Fruit fly (Drosophila melanogaster): ENCODE results near the gene CG33178.
A peak's percentile ranks its signal among the peaks of the same experiment; 100 is the strongest.

Gene CG33178

DNA sequence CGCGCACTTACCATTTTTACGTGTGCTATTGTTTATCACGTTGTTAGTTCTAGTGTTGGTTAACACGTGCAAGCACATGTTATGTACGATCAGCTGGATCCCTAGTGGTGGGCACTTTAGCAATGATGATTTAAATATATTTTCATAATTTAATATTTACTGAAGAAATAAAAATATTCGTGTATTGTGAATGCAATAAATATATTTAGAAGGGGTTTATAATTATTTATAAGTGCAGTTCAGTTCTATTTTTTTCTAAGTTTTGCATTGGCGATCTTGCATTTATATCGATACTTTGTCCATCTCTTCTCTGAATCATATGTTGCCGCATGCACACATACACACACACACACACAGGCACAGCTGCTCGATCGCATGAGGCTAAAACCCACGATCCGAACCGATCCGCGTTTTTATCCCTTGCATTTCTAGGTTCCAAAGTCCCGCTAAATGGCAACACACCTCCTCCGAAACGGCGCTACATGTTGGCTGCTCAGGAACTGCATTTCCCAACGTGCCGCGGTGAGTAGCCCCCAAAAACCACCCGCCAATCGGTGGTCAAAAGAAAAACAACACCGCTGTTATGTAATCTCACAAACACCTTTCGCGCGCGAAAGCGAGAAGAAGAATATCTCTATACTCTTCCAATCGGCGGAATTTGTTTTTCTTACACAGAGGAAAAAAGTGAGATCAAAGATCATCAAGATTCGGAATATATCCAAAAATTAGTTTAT lies 3.3 kb downstream of the CG33178 start, which contains the start of the genes CG15027 and Dbct (continued):
- TF ChIP-seq gcm (GFP tag; optimal IDR thresholded peaks at IDR 0.05) (peak; percentile 41), CG14050 (GFP tag; IDR thresholded peaks at IDR 0.05) (peak; percentile 22; the same call in 1 of the 3 replicates), lilli (GFP tag; optimal IDR thresholded peaks at IDR 0.05) (peak; percentile 60), Xrp1 (GFP tag; IDR thresholded peaks at IDR 0.05) (peak; percentile 83), tx (GFP tag; optimal IDR thresholded peaks at IDR 0.05) (no peak), CG13424 (tag; optimal IDR thresholded peaks at IDR 0.05) (peak; percentile 83), CG32767 (GFP tag; IDR thresholded peaks at IDR 0.05) (peak; percentile 68; the same call in 1 of the 2 replicates), odd (GFP tag; optimal IDR thresholded peaks at IDR 0.05) (no peak), NFAT (GFP tag; IDR thresholded peaks at IDR 0.05) (peak; percentile 22; the same call in 1 of the 2 replicates), hb (GFP tag; IDR thresholded peaks at IDR 0.05; ENCODE audit: partially characterized antibody) (0 out of 3 replicates have a peak, but pooled peaks have one; percentile 63), zen (tag; optimal IDR thresholded peaks at IDR 0.05) (peak; percentile 57), GATAe (GFP tag; conservative IDR thresholded peaks at IDR 0.05) (no peak), CG32532 (GFP tag; IDR thresholded peaks at IDR 0.05) (peak; percentile 71), CG8944 (GFP tag; optimal IDR thresholded peaks at IDR 0.05) (no peak), CG3847 (GFP tag; IDR thresholded peaks at IDR 0.05) (peak; percentile 71), CG31365 (tag; optimal IDR thresholded peaks at IDR 0.05) (no peak), gro (GFP tag; optimal IDR thresholded peaks at IDR 0.05) (no peak), CG11085 (GFP tag; IDR thresholded peaks at IDR 0.05) (peak; percentile 60; the same call in 1 of the 2 replicates), CG34422 (GFP tag; IDR thresholded peaks at IDR 0.05) (peak; percentile 58), fd64A (GFP tag; optimal IDR thresholded peaks at IDR 0.05) (no peak), CG7556 (GFP tag; optimal IDR thresholded peaks at IDR 0.05) (peak; percentile 43), exex (tag; optimal IDR thresholded peaks at IDR 0.05) (peak; percentile 42), zfh1 (GFP tag; IDR thresholded peaks at IDR 0.05) (peak; percentile 73), CG6765 (GFP tag; optimal IDR thresholded peaks at IDR 0.05) (peak; percentile 27), YL-1 (GFP tag; optimal IDR thresholded peaks at IDR 0.05) (peak; percentile 88), fd3F (GFP tag; optimal IDR thresholded peaks at IDR 0.05) (peak; percentile 55), Kr (GFP tag; optimal IDR thresholded peaks at IDR 0.05) (no peak), CG10959 (GFP tag; IDR thresholded peaks at IDR 0.05) (0 out of 2 replicates have a peak, but pooled peaks have one; percentile 25), stc (GFP tag; IDR thresholded peaks at IDR 0.05) (peak; percentile 46), gem (tag; optimal IDR thresholded peaks at IDR 0.05) (peak; percentile 82), CG4328 (GFP tag; optimal IDR thresholded peaks at IDR 0.05) (peak; percentile 70), HLHmδ (GFP tag; optimal IDR thresholded peaks at IDR 0.05) (no peak), Mes4 (GFP tag; optimal IDR thresholded peaks at IDR 0.05) (no peak), CG11504 (tag; optimal IDR thresholded peaks at IDR 0.05) (peak; percentile 70), CG7745 (tag; optimal IDR thresholded peaks at IDR 0.05) (no peak), fru (optimal IDR thresholded peaks at IDR 0.05) (no peak), CG2120 (GFP tag; optimal IDR thresholded peaks at IDR 0.05) (peak; percentile 59), crol (GFP tag; IDR thresholded peaks at IDR 0.05) (no peak), ftz-f1 (GFP tag; optimal IDR thresholded peaks at IDR 0.05) (no peak), corto (GFP tag; optimal IDR thresholded peaks at IDR 0.05) (peak; percentile 55), TFAM (GFP tag; optimal IDR thresholded peaks at IDR 0.05) (no peak), grn (GFP tag; optimal IDR thresholded peaks at IDR 0.05) (no peak), ssp (GFP tag; IDR thresholded peaks at IDR 0.05) (peak; percentile 52), CG4707 (GFP tag; optimal IDR thresholded peaks at IDR 0.05) (no peak), Sry-β (GFP tag; optimal IDR thresholded peaks at IDR 0.05) (no peak), btn (GFP tag; optimal IDR thresholded peaks at IDR 0.05) (no peak), D19A (tag; optimal IDR thresholded peaks at IDR 0.05) (peak; percentile 50), CG6689 (GFP tag; IDR thresholded peaks at IDR 0.05) (peak; percentile 60; the same call in 1 of the 2 replicates), sr (GFP tag; IDR thresholded peaks at IDR 0.05) (no peak), seq (GFP tag; IDR thresholded peaks at IDR 0.05) (no peak)

Measured in whole organism, embryonic.